Worm (Caenorhabditis elegans): ENCODE results near the gene Y14H12A.2.

DNA sequence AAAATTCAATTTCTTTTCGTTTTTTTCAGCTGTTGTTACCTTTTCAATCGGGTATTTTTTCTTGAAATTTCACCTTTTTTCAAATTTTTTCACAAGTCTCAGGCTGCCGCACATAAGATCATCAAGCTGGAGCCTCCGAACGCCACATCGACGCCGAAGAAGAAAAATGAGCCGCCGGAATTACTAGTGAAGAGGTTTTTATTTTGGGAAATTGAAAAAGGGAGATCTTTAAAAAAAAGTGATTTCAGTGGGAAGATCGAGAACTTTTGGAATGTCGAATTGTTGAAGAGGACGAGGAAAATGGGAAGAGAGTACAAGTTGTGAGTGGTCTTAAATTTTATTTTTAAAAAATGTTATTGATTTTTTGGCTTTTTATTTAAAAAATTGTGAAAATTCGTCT, 39.4 kb downstream of the Y14H12A.2 start, which contains the start of gene sea-2:
- TF ChIP-seq lsy-2 (tag; optimal IDR thresholded peaks at IDR 0.05) (no peak), blmp-1 (tag; optimal IDR thresholded peaks at IDR 0.05) (no peak), unc-62 (GFP tag; optimal IDR thresholded peaks at IDR 0.05) (no peak), snpc-4 (tag; optimal IDR thresholded peaks at IDR 0.05) (no peak), lin-13 (tag; optimal IDR thresholded peaks at IDR 0.05) (no peak), mep-1 (tag; optimal IDR thresholded peaks at IDR 0.05) (no peak), nhr-12 (tag; optimal IDR thresholded peaks at IDR 0.05) (no peak), unc-39 (tag; optimal IDR thresholded peaks at IDR 0.05) (no peak), elt-1 (tag; optimal IDR thresholded peaks at IDR 0.05; ENCODE audit: borderline replicate concordance, insufficient read depth) (no peak), sptf-1 (tag; optimal IDR thresholded peaks at IDR 0.05) (no peak), flh-1 (GFP tag; optimal IDR thresholded peaks at IDR 0.05) (no peak)

Data from whole organism, mixed stage, embryonic.